Fruit fly (Drosophila melanogaster): Measurements from ENCODE around the gene Or67a.

- TF ChIP-seq pan (optimal IDR thresholded peaks at IDR 0.05) (no peak), Hr78 (GFP tag; optimal IDR thresholded peaks at IDR 0.05) (no peak), psq (GFP tag; optimal IDR thresholded peaks at IDR 0.05) (no peak), Hnf4 (GFP tag; optimal IDR thresholded peaks at IDR 0.05) (no peak), Mio (GFP tag; optimal IDR thresholded peaks at IDR 0.05) (no peak), Vsx2 (GFP tag; optimal IDR thresholded peaks at IDR 0.05; ENCODE audit: partially characterized antibody) (no peak), CrebA (GFP tag; optimal IDR thresholded peaks at IDR 0.05; ENCODE audit: borderline replicate concordance) (no peak), tai (GFP tag; optimal IDR thresholded peaks at IDR 0.05) (no peak), Abd-B (GFP tag; optimal IDR thresholded peaks at IDR 0.05) (no peak), Myc (optimal IDR thresholded peaks at IDR 0.05) (no peak), br (GFP tag; optimal IDR thresholded peaks at IDR 0.05) (no peak), Dif (GFP tag; optimal IDR thresholded peaks at IDR 0.05; ENCODE audit: partially characterized antibody) (no peak)
Observed at dm6 chr3L:9543899-9544298, 15.0 kb downstream of the Or67a start, which contains the start of gene Ir67a.
